Worm (Caenorhabditis elegans): ENCODE measurements around the gene glb-17.
A peak's percentile ranks its signal among the peaks of the same experiment; 100 is the strongest.

glb-17 gene

DNA sequence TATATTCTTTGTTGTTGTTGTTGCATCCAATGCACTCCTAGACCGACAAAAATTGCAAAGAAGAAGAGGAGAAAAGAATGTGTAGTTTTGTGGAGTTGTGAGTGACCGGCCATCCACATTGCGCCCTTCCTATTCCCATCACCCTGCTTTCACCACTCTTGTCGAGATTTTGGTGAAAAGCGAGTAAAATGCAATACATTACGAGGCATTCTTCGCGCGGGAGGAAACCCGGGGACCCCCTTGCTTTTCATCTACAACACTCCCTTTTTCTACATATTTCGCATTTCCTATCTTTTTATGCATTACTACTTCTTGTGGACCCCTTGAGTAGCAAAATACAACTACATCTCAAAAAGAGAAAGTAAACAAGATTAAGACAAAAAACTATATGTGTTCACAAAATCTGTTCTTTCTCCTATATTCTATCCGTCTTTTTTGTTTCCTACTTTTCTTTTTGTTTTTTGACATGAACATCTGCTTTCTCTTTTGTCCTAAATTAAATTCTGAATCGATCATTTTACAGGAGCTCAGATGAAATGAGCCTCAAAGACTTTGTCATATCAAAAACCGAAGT lies 33.3 kb upstream of the glb-17 start, which contains the start of gene C11E4.6:
Gene C11E4.6, plus strand, starts transcription at position 524 of the 574 bp plus-strand sequence.
- TF ChIP-seq fos-1 (tag; optimal IDR thresholded peaks at IDR 0.05), result no peak
- no peak for TF ChIP-seq eor-1 (tag; optimal IDR thresholded peaks at IDR 0.05)
- no peak for TF ChIP-seq mml-1 (tag; optimal IDR thresholded peaks at IDR 0.05)
- TF ChIP-seq elt-1 (tag; optimal IDR thresholded peaks at IDR 0.05), result no peak
- TF ChIP-seq nhr-23 (tag; optimal IDR thresholded peaks at IDR 0.05), result no peak
- no peak for TF ChIP-seq ceh-82 (tag; optimal IDR thresholded peaks at IDR 0.05)

DNA sequence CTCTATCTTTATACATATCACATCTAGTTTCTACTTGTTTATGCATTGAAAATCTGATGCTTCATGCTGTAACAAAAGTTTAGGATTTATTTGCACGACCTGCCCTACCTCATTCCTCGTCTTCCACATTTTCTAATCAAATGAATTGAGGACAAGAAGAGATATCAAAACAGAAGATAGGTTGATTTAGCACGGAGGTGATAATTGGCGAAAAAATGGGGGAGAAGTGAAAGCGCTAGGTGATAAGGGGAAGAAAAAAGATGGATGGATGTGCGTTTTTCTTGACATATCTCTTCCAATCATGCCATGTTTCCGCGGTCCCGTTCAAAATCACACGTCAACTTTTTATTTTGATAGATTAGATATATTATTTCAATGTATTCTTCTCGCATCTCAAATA lies 31.3 kb upstream of the glb-17 start:
- TF ChIP-seq egl-5 (tag; optimal IDR thresholded peaks at IDR 0.05) (peak; percentile 58), lin-39 (tag; optimal IDR thresholded peaks at IDR 0.05) (peak; percentile 46), nhr-23 (tag; optimal IDR thresholded peaks at IDR 0.05) (peak; percentile 7), fkh-2 (tag; optimal IDR thresholded peaks at IDR 0.05) (no peak), sea-2 (GFP tag; optimal IDR thresholded peaks at IDR 0.05) (no peak), elt-3 (tag; optimal IDR thresholded peaks at IDR 0.05) (peak in 1 of 3 experiments; percentile 94)

DNA sequence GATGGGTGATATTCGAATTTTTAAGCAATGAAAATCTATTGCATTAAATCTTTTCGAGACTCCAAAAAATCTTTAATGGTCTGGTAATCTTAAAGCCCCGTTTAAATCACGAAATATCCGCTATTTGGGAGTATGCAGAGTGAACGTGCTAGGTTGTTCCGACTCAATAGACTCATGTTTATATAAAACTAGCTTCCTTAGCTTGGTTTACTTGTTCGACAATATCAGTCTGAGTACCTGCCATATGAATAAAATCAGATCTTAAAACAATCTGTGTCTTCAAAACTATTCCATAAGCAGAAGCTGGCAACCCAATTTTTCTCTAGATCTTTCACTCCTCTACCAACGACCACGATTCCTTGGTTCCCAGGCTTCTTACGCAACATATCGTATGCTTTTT lies 26.4 kb upstream of the glb-17 start:
- TF ChIP-seq fkh-2 (tag; optimal IDR thresholded peaks at IDR 0.05) (no peak), mml-1 (tag; optimal IDR thresholded peaks at IDR 0.05) (no peak), nfya-1 (tag; optimal IDR thresholded peaks at IDR 0.05; ENCODE audit: insufficient read depth) (no peak), daf-12 (tag; optimal IDR thresholded peaks at IDR 0.05) (no peak), unc-62 (GFP tag; optimal IDR thresholded peaks at IDR 0.05) (no peak)

DNA sequence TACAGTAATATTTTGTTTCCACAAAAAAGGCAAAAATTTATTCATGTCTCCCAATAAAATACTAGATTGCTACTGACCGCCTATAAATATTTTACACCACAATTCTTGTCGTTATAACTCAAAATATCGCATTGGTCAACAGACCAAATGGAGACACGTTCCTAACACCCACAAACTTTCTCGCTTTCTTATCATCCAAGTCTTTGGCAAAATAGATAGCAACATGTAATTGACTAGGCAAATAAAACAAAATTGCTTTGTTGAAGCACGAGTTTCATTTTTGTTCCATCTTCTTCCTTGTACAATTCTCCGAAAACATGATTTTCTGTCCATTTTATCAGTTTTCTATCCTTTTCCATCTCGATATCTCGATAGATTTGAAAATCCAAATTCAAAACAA lies 25.8 kb upstream of the glb-17 start:
- TF ChIP-seq nhr-76 (tag; optimal IDR thresholded peaks at IDR 0.05) (no peak), fkh-2 (tag; optimal IDR thresholded peaks at IDR 0.05) (no peak), elt-2 (tag; optimal IDR thresholded peaks at IDR 0.05) (peak; percentile 59), nhr-28 (tag; optimal IDR thresholded peaks at IDR 0.05) (no peak), pha-4 (tag; optimal IDR thresholded peaks at IDR 0.05) (peak; percentile 32), pqm-1 (tag; optimal IDR thresholded peaks at IDR 0.05) (peak; percentile 87), nhr-23 (tag; optimal IDR thresholded peaks at IDR 0.05) (no peak)

DNA sequence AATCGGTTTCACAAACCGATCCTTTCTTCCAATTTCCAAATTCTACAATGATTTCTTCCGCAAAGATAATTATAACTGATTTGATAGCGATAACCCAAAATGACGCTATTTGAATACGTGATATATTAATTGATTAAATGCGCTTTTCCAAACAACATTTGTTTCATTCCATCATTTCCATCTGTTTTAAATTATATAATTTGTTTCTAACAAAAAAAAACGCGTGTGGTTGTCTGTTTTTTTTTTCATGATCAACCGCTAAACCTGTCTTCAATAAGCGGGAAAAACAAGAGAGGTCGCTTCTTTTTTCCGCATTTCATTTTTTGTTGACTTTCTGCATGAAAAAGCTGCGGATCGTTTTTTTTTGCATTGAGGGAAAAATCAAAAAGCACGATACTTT lies 20.5 kb upstream of the glb-17 start:
- no peak for TF ChIP-seq nhr-11 (tag; optimal IDR thresholded peaks at IDR 0.05)
- no peak for TF ChIP-seq nhr-12 (tag; optimal IDR thresholded peaks at IDR 0.05)
- TF ChIP-seq ztf-4 (tag; optimal IDR thresholded peaks at IDR 0.05), result no peak
- no peak for TF ChIP-seq fos-1 (tag; optimal IDR thresholded peaks at IDR 0.05)
- no peak for TF ChIP-seq pha-4 (tag; optimal IDR thresholded peaks at IDR 0.05)
- no peak for TF ChIP-seq lin-15B (tag; optimal IDR thresholded peaks at IDR 0.05)
- no peak for TF ChIP-seq elt-2 (tag; optimal IDR thresholded peaks at IDR 0.05)
- no peak for TF ChIP-seq nhr-23 (tag; optimal IDR thresholded peaks at IDR 0.05)

DNA sequence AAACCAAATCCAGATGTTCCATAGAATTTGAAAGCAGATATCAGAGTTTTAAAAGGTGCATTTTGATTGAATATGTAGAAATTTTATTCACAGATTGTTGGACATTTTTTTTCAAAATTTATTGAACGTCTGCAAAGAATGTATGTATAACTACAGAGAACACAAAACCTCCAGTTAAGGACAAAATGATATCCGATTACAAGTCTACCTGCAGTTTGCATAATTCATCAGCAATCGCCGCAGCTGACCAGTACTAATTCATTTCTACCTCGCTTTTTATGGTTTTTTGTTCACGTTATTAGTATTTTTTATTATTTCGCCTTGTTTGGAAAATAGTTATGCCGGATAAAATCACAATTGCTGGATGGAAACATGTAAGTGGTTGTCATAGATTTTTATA lies 12.3 kb upstream of the glb-17 start, which contains the start of gene del-8:
Gene del-8, plus strand, starts transcription at position 301 of the 400 bp plus-strand sequence.
- no peak for TF ChIP-seq nhr-76 (tag; optimal IDR thresholded peaks at IDR 0.05)
- TF ChIP-seq zag-1 (tag; optimal IDR thresholded peaks at IDR 0.05), result no peak

DNA sequence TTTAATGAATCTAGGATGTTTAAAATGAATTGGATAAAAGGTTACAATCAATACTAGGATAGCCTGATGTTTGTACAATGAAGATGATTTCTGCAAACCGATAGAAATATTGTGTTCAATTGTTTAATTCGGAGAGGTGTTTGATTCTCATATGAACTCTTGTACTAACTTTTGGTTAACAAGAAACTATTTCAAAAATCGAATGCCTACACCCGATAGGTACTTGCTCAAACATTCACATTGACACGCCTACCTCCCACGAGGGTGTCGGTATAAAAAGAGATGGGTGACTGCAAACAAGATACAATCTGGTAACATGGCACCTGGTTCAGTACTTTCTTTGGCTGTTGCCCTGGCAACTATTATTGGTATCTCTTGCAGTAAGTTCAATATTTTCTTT lies 10.8 kb upstream of the glb-17 start, which contains the start of gene gpx-3:
Gene gpx-3, plus strand, starts transcription at position 301 of the 400 bp plus-strand sequence.
- TF ChIP-seq ceh-28 (tag; optimal IDR thresholded peaks at IDR 0.05) (no peak), pha-4 (tag; optimal IDR thresholded peaks at IDR 0.05) (peak; percentile 2)

DNA sequence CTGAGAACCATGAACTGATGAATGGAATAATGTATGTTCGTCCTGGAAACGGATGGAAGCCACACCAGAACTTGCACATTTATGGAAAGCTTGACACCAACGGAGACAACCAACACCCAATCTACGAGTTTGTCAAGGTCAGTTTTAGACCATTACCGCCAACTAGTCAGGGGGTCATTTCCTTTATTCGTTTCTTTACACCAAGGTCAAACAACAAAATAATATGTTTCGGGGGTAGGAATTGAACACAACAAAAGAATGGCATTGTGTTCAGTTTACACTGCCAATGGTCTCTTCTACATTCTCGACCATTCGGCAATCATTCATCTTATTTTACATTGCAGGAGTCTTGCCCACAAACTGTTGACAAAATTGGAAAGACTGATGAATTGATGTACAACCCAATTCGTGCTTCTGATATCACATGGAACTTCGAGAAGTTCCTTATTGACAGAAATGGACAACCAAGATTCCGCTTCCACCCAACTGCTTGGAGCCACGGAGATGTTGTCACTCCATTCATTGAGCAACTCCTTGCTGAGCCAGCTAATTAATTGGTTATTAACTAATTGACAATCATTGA lies 8.8 kb upstream of the glb-17 start:
- TF ChIP-seq mml-1 (tag; optimal IDR thresholded peaks at IDR 0.05) (no peak), eor-1 (tag; optimal IDR thresholded peaks at IDR 0.05) (no peak), zag-1 (tag; optimal IDR thresholded peaks at IDR 0.05) (no peak), ceh-9 (tag; optimal IDR thresholded peaks at IDR 0.05) (no peak), nhr-43 (tag; optimal IDR thresholded peaks at IDR 0.05; ENCODE audit: poor library complexity, severe bottlenecking) (peak; percentile 3), nhr-25 (tag; optimal IDR thresholded peaks at IDR 0.05) (peak; percentile 70)

All from whole organism, L3 larva.